Worm (Caenorhabditis elegans) whole organism, L4/young adult: ENCODE measurements around the gene ZK686.1.

Experiments used
- W03F9.2 ChIP-seq: fragments of 150-350 bp; optimal IDR thresholded peaks from 2 replicates; lab custom pipeline; 2014; ENCODE audit warnings: missing biosample characterization, missing genetic modification characterization
- dao-5 ChIP-seq: sonication (generic microtip); optimal IDR thresholded peaks from 2 replicates; lab custom pipeline; 2016; ENCODE audit warnings: missing genotype, missing genetic modification characterization, moderate library complexity, missing compliant biosample characterization
- him-1 ChIP-seq: sonication (generic microtip); optimal IDR thresholded peaks from 2 replicates; lab custom pipeline; 2016; ENCODE audit warnings: missing genotype, missing genetic modification reagents, missing genetic modification characterization, missing compliant biosample characterization

ce11 chrIII:7818965-7819364, 46.0 kb downstream of the ZK686.1 start:
- TF ChIP-seq him-1 (no peak), dao-5 (tag; lab: Kevin White, UChicago) (no peak), W03F9.2 (tag; lab: Kevin White, UChicago) (no peak)
